Fruit fly (Drosophila melanogaster) Kc167 (cell line): Measurements from ENCODE around the gene Tim17b1.

Source experiments
- Myc ChIP-seq: fragments of >200 bp; optimal IDR thresholded peaks from 2 replicates; lab custom pipeline; 2017; ENCODE audit warnings: missing external identifiers
- Sin3A ChIP-seq: fragments of >200 bp; optimal IDR thresholded peaks from 2 replicates; lab custom pipeline; 2018; ENCODE audit warnings: missing external identifiers
- h ChIP-seq: fragments of >200 bp; optimal IDR thresholded peaks from 3 replicates; lab custom pipeline; 2018; ENCODE audit warnings: missing external identifiers
- insv ChIP-seq: fragments of >200 bp; optimal IDR thresholded peaks from 3 replicates; lab custom pipeline; 2018; ENCODE audit warnings: missing external identifiers
- psq ChIP-seq: fragments of >200 bp; optimal IDR thresholded peaks from 2 replicates; lab custom pipeline; 2017; ENCODE audit warnings: missing external identifiers
- ttk ChIP-seq: sonication (Bioruptor generic); optimal IDR thresholded peaks from 2 replicates; lab custom pipeline; 2017; ENCODE audit warnings: missing external identifiers

- TF ChIP-seq ttk (no peak), Myc (lab: Kevin White, UChicago) (no peak), psq (lab: Kevin White, UChicago) (no peak), Sin3A (lab: Kevin White, UChicago) (no peak), insv (lab: Kevin White, UChicago) (no peak), h (lab: Kevin White, UChicago) (no peak)
Observed at dm6 chr3R:5287965-5288364, 12.0 kb upstream of the Tim17b1 start.
